Worm (Caenorhabditis elegans) whole organism, late embryonic: ENCODE data around the gene M03A1.3.

Source experiments
- K09A11.1 ChIP-seq: sonication (generic microtip); optimal IDR thresholded peaks from 2 replicates; lab custom pipeline; 2017; ENCODE audit warnings: antibody characterized with exemption, mild to moderate bottlenecking, missing genetic modification characterization, missing compliant biosample characterization; ENCODE audit not compliant: insufficient read depth
- ceh-14 ChIP-seq: sonication (generic microtip); optimal IDR thresholded peaks from 2 replicates; lab custom pipeline; 2016; ENCODE audit warnings: missing genotype, missing genetic modification characterization, missing compliant biosample characterization
- ceh-22 ChIP-seq: sonication (generic microtip); optimal IDR thresholded peaks from 2 replicates; lab custom pipeline; 2017; ENCODE audit warnings: missing biosample characterization, missing genetic modification characterization
- ceh-24 ChIP-seq: sonication (generic microtip); optimal IDR thresholded peaks from 2 replicates; lab custom pipeline; 2016; ENCODE audit warnings: mild to moderate bottlenecking, missing genetic modification characterization, missing compliant biosample characterization
- ceh-30 ChIP-seq: fragments of 150-350 bp; optimal IDR thresholded peaks from 2 replicates; lab custom pipeline; 2014; ENCODE audit warnings: missing biosample characterization, missing genetic modification characterization
- ceh-31 ChIP-seq: sonication (generic microtip); optimal IDR thresholded peaks from 2 replicates; lab custom pipeline; 2016; ENCODE audit warnings: missing genetic modification characterization, missing compliant biosample characterization
- ceh-34 ChIP-seq: sonication (generic microtip); optimal IDR thresholded peaks from 2 replicates; lab custom pipeline; 2016; ENCODE audit warnings: mild to moderate bottlenecking, missing genetic modification characterization, missing compliant biosample characterization
- ceh-45 ChIP-seq: fragments of 200-800 bp; sonication (Bioruptor generic); IDR thresholded peaks from 2 replicates; pipeline ENCODE4 v1.3.6; 2022; ENCODE audit warnings: missing genetic modification reagents, missing genetic modification characterization, missing compliant biosample characterization
- ceh-48 ChIP-seq: sonication (generic microtip); optimal IDR thresholded peaks from 2 replicates; lab custom pipeline; 2016; ENCODE audit warnings: missing genetic modification characterization, inconsistent platforms, missing compliant biosample characterization
- dve-1 ChIP-seq: sonication (generic microtip); optimal IDR thresholded peaks from 2 replicates; lab custom pipeline; 2017; ENCODE audit warnings: antibody characterized with exemption, mild to moderate bottlenecking, missing genetic modification characterization, missing compliant biosample characterization
- elt-2 ChIP-seq: sonication (generic microtip); optimal IDR thresholded peaks from 2 replicates; lab custom pipeline; 2016; ENCODE audit warnings: missing genetic modification reagents, missing genetic modification characterization, missing compliant biosample characterization
- elt-4 ChIP-seq: sonication (generic microtip); optimal IDR thresholded peaks from 2 replicates; lab custom pipeline; 2016; ENCODE audit warnings: missing genetic modification characterization, missing compliant biosample characterization
- fkh-10 ChIP-seq: fragments of 150-350 bp; optimal IDR thresholded peaks from 2 replicates; lab custom pipeline; 2014; ENCODE audit warnings: missing biosample characterization, missing genetic modification reagents, missing genetic modification characterization
- fkh-6 ChIP-seq: sonication (generic microtip); optimal IDR thresholded peaks from 2 replicates; lab custom pipeline; 2016; ENCODE audit warnings: missing genetic modification characterization, missing compliant biosample characterization
- lim-6 ChIP-seq: sonication (generic microtip); optimal IDR thresholded peaks from 2 replicates; lab custom pipeline; 2016; ENCODE audit warnings: missing genetic modification characterization, missing compliant biosample characterization
- mec-3 ChIP-seq: sonication (generic microtip); optimal IDR thresholded peaks from 2 replicates; lab custom pipeline; 2016; ENCODE audit warnings: borderline replicate concordance, missing genetic modification characterization, missing compliant biosample characterization
- nfya-1 ChIP-seq: sonication (generic microtip); optimal IDR thresholded peaks from 2 replicates; lab custom pipeline; 2017; ENCODE audit warnings: missing genetic modification characterization, mild to moderate bottlenecking, missing compliant biosample characterization, antibody characterized with exemption, moderate library complexity
- npax-4 ChIP-seq: sonication (generic microtip); optimal IDR thresholded peaks from 2 replicates; lab custom pipeline; 2016; ENCODE audit warnings: missing genetic modification characterization, missing compliant biosample characterization
- pha-4 ChIP-seq: fragments of 150-350 bp; optimal IDR thresholded peaks from 2 replicates; lab custom pipeline; 2018; ENCODE audit warnings: missing biosample characterization, missing genetic modification reagents, missing genetic modification characterization
- pros-1 ChIP-seq: fragments of 150-350 bp; optimal IDR thresholded peaks from 2 replicates; lab custom pipeline; 2014; ENCODE audit warnings: missing biosample characterization, missing genetic modification reagents, missing genetic modification characterization
- ref-2 ChIP-seq: sonication (generic microtip); optimal IDR thresholded peaks from 2 replicates; lab custom pipeline; 2016; ENCODE audit warnings: missing genetic modification characterization, missing compliant biosample characterization
- rnt-1 ChIP-seq: sonication (generic microtip); optimal IDR thresholded peaks from 2 replicates; lab custom pipeline; 2016; ENCODE audit warnings: missing genetic modification characterization, missing compliant biosample characterization
- sox-4 ChIP-seq: sonication (generic microtip); optimal IDR thresholded peaks from 2 replicates; lab custom pipeline; 2017; ENCODE audit warnings: mild to moderate bottlenecking, missing genetic modification characterization, inconsistent platforms, missing compliant biosample characterization
- tbx-2 ChIP-seq: sonication (generic microtip); optimal IDR thresholded peaks from 2 replicates; lab custom pipeline; 2016; ENCODE audit warnings: missing genetic modification characterization, missing compliant biosample characterization
- tbx-7 ChIP-seq: sonication (generic microtip); optimal IDR thresholded peaks from 2 replicates; lab custom pipeline; 2016; ENCODE audit warnings: missing genotype, missing genetic modification characterization, missing compliant biosample characterization
- unc-3 ChIP-seq, 2 experiments: fragments of 200-800 bp in 1 of 2; sonication (Bioruptor generic) in 1 of 2; sonication (generic microtip) in 1 of 2; conservative IDR thresholded peaks in 1 of 2; optimal IDR thresholded peaks in 1 of 2; 2 replicates each; pipeline versions ENCODE4 v1.3.6 to Lab custom; 2016 to 2022; ENCODE audit warnings: missing compliant biosample characterization in 2 of 2, missing genetic modification characterization in 2 of 2, missing genetic modification reagents in 1 of 2
- unc-42 ChIP-seq: sonication (generic microtip); optimal IDR thresholded peaks from 2 replicates; lab custom pipeline; 2016; ENCODE audit warnings: missing genotype, missing genetic modification characterization, missing compliant biosample characterization
- unc-55 ChIP-seq: sonication (generic microtip); optimal IDR thresholded peaks from 2 replicates; lab custom pipeline; 2017; ENCODE audit warnings: missing biosample characterization, missing genetic modification reagents, missing genetic modification characterization

The M03A1.3 gene

DNA sequence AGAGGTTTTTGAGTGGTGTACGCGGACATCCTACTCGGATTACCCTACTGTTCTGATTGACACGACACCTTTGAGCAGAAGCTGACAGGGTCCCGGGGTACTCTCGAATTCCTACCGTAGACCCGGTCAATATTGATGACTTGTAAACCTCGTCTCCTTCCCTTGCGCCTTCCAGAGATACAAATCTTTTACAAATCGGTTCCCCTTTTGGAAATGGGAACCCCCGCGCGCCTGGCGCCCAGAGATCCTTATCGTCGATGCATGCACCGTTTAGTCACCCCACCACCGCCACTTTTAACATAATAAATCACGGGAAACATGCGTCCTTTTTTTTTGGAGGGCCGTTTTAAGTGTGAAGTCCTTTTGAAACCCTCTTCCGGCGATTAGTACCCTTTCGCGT is 15.5 kb downstream of the M03A1.3 start:
- no peak for TF ChIP-seq ceh-14 (tag; lab: Kevin White, UChicago)
- TF ChIP-seq ceh-34 (tag; lab: Kevin White, UChicago), result peak; percentile 64
- TF ChIP-seq rnt-1 (tag; lab: Kevin White, UChicago), result no peak
- TF ChIP-seq ceh-30 (tag; lab: Kevin White, UChicago), result no peak
- TF ChIP-seq pha-4 (tag; lab: Kevin White, UChicago), result no peak
- no peak for TF ChIP-seq ceh-24 (tag; lab: Kevin White, UChicago)

- TF ChIP-seq unc-42 (tag; lab: Kevin White, UChicago), result peak; percentile 96
- no peak for TF ChIP-seq tbx-7 (tag; lab: Kevin White, UChicago)
- no peak for TF ChIP-seq fkh-6 (tag; lab: Kevin White, UChicago)
- TF ChIP-seq elt-2, result no peak
These were observed 17.1 kb downstream of the M03A1.3 start for ce11 chrII:4574658-4575057.

DNA sequence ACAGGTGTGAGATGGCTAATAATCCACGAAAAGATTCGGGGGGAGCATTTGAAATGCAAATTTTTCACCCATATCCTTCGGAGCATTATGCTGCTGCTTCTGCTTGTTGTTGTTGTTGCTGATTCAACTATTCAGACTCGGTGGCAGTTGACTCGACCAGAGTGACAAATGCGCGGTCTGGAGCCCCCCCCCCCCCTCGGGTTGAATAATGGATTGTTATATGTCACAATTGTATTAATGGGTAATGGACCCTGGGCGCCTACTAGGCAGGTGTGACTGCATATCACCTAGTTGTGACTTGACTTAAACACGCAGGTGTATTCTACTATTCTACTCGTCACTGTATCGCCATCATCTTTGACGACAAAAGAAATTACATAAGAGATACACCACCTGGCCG is 18.0 kb downstream of the M03A1.3 start:
- peak; percentile 76 for TF ChIP-seq unc-55 (GFP tag; lab: Kevin White, UChicago)
- TF ChIP-seq dve-1 (tag; lab: Kevin White, UChicago), result no peak

ce11 chrII:4577391-4577790 is 19.8 kb downstream of the M03A1.3 start:
- TF ChIP-seq pros-1 (tag; lab: Kevin White, UChicago), result no peak
- peak; percentile 30 for TF ChIP-seq tbx-2 (tag; lab: Kevin White, UChicago)

DNA sequence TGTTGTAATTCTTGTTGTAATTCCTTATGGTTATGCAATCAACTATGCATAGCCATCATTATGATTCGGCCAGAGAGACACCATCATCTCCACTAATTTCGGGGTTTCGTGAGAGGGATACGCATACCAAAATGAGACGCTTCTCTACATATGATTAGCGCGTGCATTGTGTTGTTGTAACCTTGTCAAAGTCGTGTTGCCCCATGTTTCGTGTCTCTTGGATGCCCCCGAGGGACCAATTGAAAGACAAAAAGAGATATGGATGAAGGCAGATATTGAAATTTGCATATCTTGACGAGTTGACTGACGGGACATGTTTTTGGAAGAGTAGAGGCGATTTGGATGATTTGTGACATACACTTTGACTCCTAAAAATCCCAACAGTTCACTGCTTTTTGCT is 21.8 kb downstream of the M03A1.3 start:
- TF ChIP-seq npax-4 (tag; lab: Kevin White, UChicago) (no peak), elt-4 (tag; lab: Kevin White, UChicago) (no peak), unc-42 (tag; lab: Kevin White, UChicago) (peak; percentile 62), unc-55 (GFP tag; lab: Kevin White, UChicago) (peak; percentile 37), unc-3 (GFP tag; conservative IDR thresholded peaks at IDR 0.05; lab: Robert Waterston, UW) (peak; percentile 63), unc-3 (tag; optimal IDR thresholded peaks at IDR 0.05; lab: Kevin White, UChicago) (no peak)

- TF ChIP-seq ceh-22 (tag; lab: Kevin White, UChicago) (peak; percentile 42), nfya-1 (tag; lab: Kevin White, UChicago) (peak; percentile 4), K09A11.1 (no peak), mec-3 (tag; lab: Kevin White, UChicago) (no peak), tbx-2 (tag; lab: Kevin White, UChicago) (peak; percentile 32), ceh-48 (no peak)
These were observed 22.4 kb downstream of the M03A1.3 start for ce11 chrII:4579920-4580474.

ce11 chrII:4581090-4581489 is 23.5 kb downstream of the M03A1.3 start:
- no peak for TF ChIP-seq ceh-31 (tag; lab: Kevin White, UChicago)
- TF ChIP-seq unc-55 (GFP tag; lab: Kevin White, UChicago), result peak; percentile 30
- TF ChIP-seq fkh-10 (GFP tag; lab: Kevin White, UChicago), result no peak
- TF ChIP-seq fkh-6 (tag; lab: Kevin White, UChicago), result no peak
- TF ChIP-seq ref-2 (tag; lab: Kevin White, UChicago), result no peak
- TF ChIP-seq lim-6, result no peak
- no peak for TF ChIP-seq sox-4
- no peak for TF ChIP-seq ceh-45
